Fruit fly (Drosophila melanogaster): ENCODE data around the gene MICAL-like.

dm6 chr3L:13011511-13011910 is 3.6 kb downstream of the MICAL-like start, which contains the start of gene Cul6:
- no peak for TF ChIP-seq CTCF (optimal IDR thresholded peaks at IDR 0.05)
- no peak for TF ChIP-seq CG8478 (optimal IDR thresholded peaks at IDR 0.05)

Measured in S2 (cell line).